Worm (Caenorhabditis elegans) whole organism, young adult: Measurements from ENCODE around the gene pqn-2.

Experiments
- B0019.2 ChIP-seq: fragments of 200-800 bp; sonication (Bioruptor generic); conservative IDR thresholded peaks from 2 replicates; pipeline ENCODE4 v1.3.6; 2022; ENCODE audit warnings: missing genetic modification reagents, missing genetic modification characterization, missing compliant biosample characterization
- B0336.3 ChIP-seq: fragments of 200-800 bp; sonication (Bioruptor generic); IDR thresholded peaks from 2 replicates; pipeline ENCODE4 v1.3.6; 2022; ENCODE audit warnings: missing genetic modification characterization, missing compliant biosample characterization
- C06A6.2 ChIP-seq: fragments of 200-800 bp; sonication (Bioruptor generic); conservative IDR thresholded peaks from 2 replicates; pipeline ENCODE4 v1.3.6; 2022; ENCODE audit warnings: missing genetic modification characterization, missing compliant biosample characterization
- F22D6.2 ChIP-seq: sonication (generic microtip); optimal IDR thresholded peaks from 2 replicates; lab custom pipeline; 2016; ENCODE audit warnings: mild to moderate bottlenecking, missing genetic modification characterization, missing compliant biosample characterization
- F52B5.7 ChIP-seq: sonication (generic microtip); optimal IDR thresholded peaks from 2 replicates; lab custom pipeline; 2016; ENCODE audit warnings: mild to moderate bottlenecking, missing genetic modification characterization, missing compliant biosample characterization
- F57A8.1 ChIP-seq: fragments of 200-800 bp; sonication (Bioruptor generic); optimal IDR thresholded peaks from 2 replicates; lab custom pipeline; 2018; ENCODE audit warnings: mild to moderate bottlenecking, missing genetic modification characterization, moderate library complexity, missing compliant biosample characterization
- F57C9.4 ChIP-seq: sonication (generic microtip); optimal IDR thresholded peaks from 2 replicates; lab custom pipeline; 2017; ENCODE audit warnings: mild to moderate bottlenecking, missing genetic modification characterization, missing compliant biosample characterization
- Y53F4B.3 ChIP-seq: fragments of 200-800 bp; sonication (Bioruptor generic); IDR thresholded peaks from 2 replicates; pipeline ENCODE4 v1.3.6; 2022; ENCODE audit warnings: missing genetic modification reagents, missing genetic modification characterization, missing compliant biosample characterization
- Y53G8AR.9 ChIP-seq: fragments of 200-800 bp; sonication (Bioruptor generic); conservative IDR thresholded peaks from 2 replicates; pipeline ENCODE4 v1.3.6; 2022; ENCODE audit warnings: missing genetic modification reagents, missing genetic modification characterization, missing compliant biosample characterization
- Y95B8A.8 ChIP-seq: fragments of 200-800 bp; sonication (Bioruptor generic); IDR thresholded peaks from 2 replicates; pipeline ENCODE4 v1.3.6; 2022; ENCODE audit warnings: missing genetic modification reagents, missing genetic modification characterization, missing compliant biosample characterization
- ZK185.1 ChIP-seq: sonication (generic microtip); optimal IDR thresholded peaks from 2 replicates; lab custom pipeline; 2016; ENCODE audit warnings: mild to moderate bottlenecking, missing genetic modification characterization, missing compliant biosample characterization; ENCODE audit not compliant: poor library complexity, severe bottlenecking
- aptf-3 ChIP-seq: fragments of 200-800 bp; sonication (Bioruptor generic); IDR thresholded peaks from 2 replicates; pipeline ENCODE4 v1.3.6; 2022; ENCODE audit warnings: missing genetic modification characterization, missing compliant biosample characterization
- atf-7 ChIP-seq: sonication (generic microtip); optimal IDR thresholded peaks from 2 replicates; lab custom pipeline; 2017; ENCODE audit warnings: mild to moderate bottlenecking, missing genetic modification characterization, missing compliant biosample characterization
- athp-1 ChIP-seq: sonication (generic microtip); optimal IDR thresholded peaks from 2 replicates; lab custom pipeline; 2017; ENCODE audit warnings: mild to moderate bottlenecking, missing genetic modification characterization, missing compliant biosample characterization
- attf-5 ChIP-seq: fragments of 200-800 bp; sonication (Bioruptor generic); optimal IDR thresholded peaks from 2 replicates; lab custom pipeline; 2018; ENCODE audit warnings: mild to moderate bottlenecking, missing genetic modification characterization, missing compliant biosample characterization
- attf-6 ChIP-seq: fragments of 200-800 bp; sonication (Bioruptor generic); IDR thresholded peaks from 2 replicates; pipeline ENCODE4 v1.3.6; 2022; ENCODE audit warnings: missing genetic modification reagents, missing genetic modification characterization, missing compliant biosample characterization
- ceh-27 ChIP-seq: fragments of 200-800 bp; sonication (Bioruptor generic); optimal IDR thresholded peaks from 2 replicates; lab custom pipeline; 2018; ENCODE audit warnings: mild to moderate bottlenecking, missing genetic modification characterization, moderate library complexity, missing compliant biosample characterization
- ceh-58 ChIP-seq: fragments of 200-800 bp; sonication (Bioruptor generic); IDR thresholded peaks from 2 replicates; pipeline ENCODE4 v1.3.6; 2022; ENCODE audit warnings: missing genetic modification characterization, missing compliant biosample characterization
- dpff-1 ChIP-seq: sonication (generic microtip); optimal IDR thresholded peaks from 2 replicates; lab custom pipeline; 2017; ENCODE audit warnings: mild to moderate bottlenecking, missing genetic modification characterization, missing compliant biosample characterization
- dpl-1 ChIP-seq: fragments of 150-350 bp; optimal IDR thresholded peaks from 2 replicates; lab custom pipeline; 2014; ENCODE audit warnings: missing biosample characterization, missing genetic modification reagents, missing genetic modification characterization
- egl-44 ChIP-seq: fragments of 200-800 bp; sonication (Bioruptor generic); IDR thresholded peaks from 2 replicates; pipeline ENCODE4 v1.3.6; 2022; ENCODE audit warnings: missing genetic modification reagents, missing genetic modification characterization, missing compliant biosample characterization
- egrh-3 ChIP-seq: fragments of 200-800 bp; sonication (Bioruptor generic); IDR thresholded peaks from 2 replicates; pipeline ENCODE4 v1.3.6; 2022; ENCODE audit warnings: missing genetic modification reagents, missing genetic modification characterization, missing compliant biosample characterization
- ekl-4 ChIP-seq: fragments of 200-800 bp; sonication (Bioruptor generic); IDR thresholded peaks from 2 replicates; pipeline ENCODE4 v1.3.6; 2022; ENCODE audit warnings: missing genetic modification reagents, missing genetic modification characterization, missing compliant biosample characterization
- fkh-3 ChIP-seq: sonication (generic microtip); optimal IDR thresholded peaks from 2 replicates; lab custom pipeline; 2016; ENCODE audit warnings: mild to moderate bottlenecking, missing genetic modification characterization, missing compliant biosample characterization
- hlh-12 ChIP-seq: sonication (generic microtip); optimal IDR thresholded peaks from 2 replicates; lab custom pipeline; 2016; ENCODE audit warnings: missing genetic modification characterization, missing compliant biosample characterization
- lin-54 ChIP-seq: fragments of 200-800 bp; sonication (Bioruptor generic); optimal IDR thresholded peaks from 2 replicates; lab custom pipeline; 2018; ENCODE audit warnings: mild to moderate bottlenecking, missing genetic modification characterization, missing compliant biosample characterization
- lir-1 ChIP-seq: fragments of 200-800 bp; sonication (Bioruptor generic); conservative IDR thresholded peaks from 2 replicates; pipeline ENCODE4 v1.3.6; 2022; ENCODE audit warnings: missing genetic modification reagents, missing genetic modification characterization, missing compliant biosample characterization
- mcd-1 ChIP-seq: fragments of 200-800 bp; sonication (Bioruptor generic); IDR thresholded peaks from 2 replicates; pipeline ENCODE4 v1.3.6; 2022; ENCODE audit warnings: missing genetic modification reagents, missing genetic modification characterization, missing compliant biosample characterization
- mel-28 ChIP-seq: sonication (generic microtip); optimal IDR thresholded peaks from 2 replicates; lab custom pipeline; 2016; ENCODE audit warnings: borderline replicate concordance, mild to moderate bottlenecking, missing genetic modification characterization, missing compliant biosample characterization
- nfya-1 ChIP-seq: sonication (generic microtip); optimal IDR thresholded peaks from 2 replicates; lab custom pipeline; 2017; ENCODE audit warnings: antibody characterized with exemption, missing compliant biosample characterization, missing genetic modification characterization, borderline replicate concordance; ENCODE audit not compliant: insufficient read depth
- nhr-27 ChIP-seq: fragments of 200-800 bp; sonication (Bioruptor generic); optimal IDR thresholded peaks from 2 replicates; lab custom pipeline; 2018; ENCODE audit warnings: mild to moderate bottlenecking, missing genetic modification characterization, moderate library complexity, missing compliant biosample characterization
- nhr-80 ChIP-seq: sonication (generic microtip); optimal IDR thresholded peaks from 2 replicates; lab custom pipeline; 2016; ENCODE audit warnings: missing genetic modification characterization, missing compliant biosample characterization
- rpc-1 ChIP-seq, 2 experiments: fragments of 150-350 bp in 1 of 2; sonication (generic microtip) in 1 of 2; optimal IDR thresholded peaks; 2 replicates each; lab custom pipeline; 2014 to 2018; ENCODE audit warnings: missing biosample characterization in 1 of 2, missing genetic modification characterization in 1 of 2, missing genetic modification reagents in 1 of 2, missing genotype in 1 of 2
- snpc-1.3 ChIP-seq: sonication (generic microtip); optimal IDR thresholded peaks from 2 replicates; lab custom pipeline; 2017; ENCODE audit warnings: missing genetic modification characterization, mild to moderate bottlenecking, missing compliant biosample characterization, antibody characterized with exemption, moderate library complexity, missing genotype, missing genetic modification reagents; ENCODE audit not compliant: insufficient read depth
- unc-62 ChIP-seq: fragments of 150-350 bp; optimal IDR thresholded peaks from 2 replicates; lab custom pipeline; 2014; ENCODE audit warnings: missing biosample characterization, missing genetic modification reagents, missing genetic modification characterization
- ztf-3 ChIP-seq: fragments of 200-800 bp; sonication (Bioruptor generic); optimal IDR thresholded peaks from 2 replicates; lab custom pipeline; 2018; ENCODE audit warnings: mild to moderate bottlenecking, missing genetic modification characterization, missing compliant biosample characterization

The pqn-2 gene

ce11 chrV:10420843-10421242 is 38.6 kb downstream of the pqn-2 start:
- TF ChIP-seq egrh-3 (GFP tag; lab: Robert Waterston, UW): peak; percentile 94; the same call in 1 of the 2 replicates

- TF ChIP-seq ZK185.1 (no peak), aptf-3 (GFP tag; lab: Robert Waterston, UW) (no peak), B0019.2 (GFP tag; lab: Robert Waterston, UW) (no peak), athp-1 (no peak), mcd-1 (no peak), egrh-3 (GFP tag; lab: Robert Waterston, UW) (no peak), hlh-12 (no peak), F22D6.2 (tag; lab: Kevin White, UChicago) (no peak), fkh-3 (tag; lab: Kevin White, UChicago) (no peak), F57C9.4 (tag; lab: Kevin White, UChicago) (no peak), ztf-3 (GFP tag; lab: Kevin White, UChicago) (no peak), Y53G8AR.9 (GFP tag; lab: Robert Waterston, UW) (no peak), Y53F4B.3 (GFP tag; lab: Robert Waterston, UW) (no peak), atf-7 (tag; lab: Kevin White, UChicago) (no peak), attf-6 (no peak)
- TF ChIP-seq, all 124 proteins: peak for 0
Observed at ce11 chrV:10421802-10422201, 39.6 kb downstream of the pqn-2 start, which contains the start of gene col-13. Gene col-13, minus strand, starts transcription at chrV:10421902.

ce11 chrV:10423511-10423910 is 41.3 kb downstream of the pqn-2 start:
- TF ChIP-seq Y95B8A.8 (GFP tag; lab: Robert Waterston, UW): no peak
- TF ChIP-seq attf-5 (GFP tag; lab: Kevin White, UChicago): no peak
- no peak for TF ChIP-seq mel-28
- TF ChIP-seq C06A6.2 (GFP tag; lab: Robert Waterston, UW): no peak
- no peak for TF ChIP-seq ekl-4 (GFP tag; lab: Robert Waterston, UW)
- TF ChIP-seq hlh-12: no peak
- no peak for TF ChIP-seq atf-7 (tag; lab: Kevin White, UChicago)
- no peak for TF ChIP-seq F52B5.7
- no peak for TF ChIP-seq snpc-1.3
- TF ChIP-seq nhr-80: no peak

ce11 chrV:10423968-10424367 is 41.7 kb downstream of the pqn-2 start:
- peak; percentile 92 for TF ChIP-seq egrh-3 (GFP tag; lab: Robert Waterston, UW)

- TF ChIP-seq rpc-1 (optimal IDR thresholded peaks at IDR 0.05; lab: Kevin White, UChicago) (no peak), rpc-1 (tag; optimal IDR thresholded peaks at IDR 0.05; lab: Kevin White, UChicago) (no peak), attf-5 (GFP tag; lab: Kevin White, UChicago) (no peak), ceh-58 (GFP tag; lab: Robert Waterston, UW) (no peak), nhr-80 (no peak), unc-62 (GFP tag; lab: Kevin White, UChicago) (no peak), nfya-1 (no peak), ceh-27 (GFP tag; lab: Kevin White, UChicago) (no peak), dpff-1 (no peak), lir-1 (GFP tag; lab: Robert Waterston, UW) (no peak), egl-44 (GFP tag; lab: Robert Waterston, UW) (no peak), snpc-1.3 (no peak), lin-54 (GFP tag; lab: Kevin White, UChicago) (no peak), B0336.3 (no peak), nhr-27 (tag; lab: Kevin White, UChicago) (no peak), dpl-1 (GFP tag; lab: Kevin White, UChicago) (no peak), F57A8.1 (GFP tag; lab: Kevin White, UChicago) (no peak), F57C9.4 (tag; lab: Kevin White, UChicago) (no peak), B0019.2 (GFP tag; lab: Robert Waterston, UW) (no peak)
Observed at ce11 chrV:10425098-10425497, 42.9 kb downstream of the pqn-2 start, which contains the start of gene col-12. Gene col-12, minus strand, starts transcription at chrV:10425198.
